Worm (Caenorhabditis elegans): ENCODE results near the gene M04B2.2.

Gene M04B2.2

DNA sequence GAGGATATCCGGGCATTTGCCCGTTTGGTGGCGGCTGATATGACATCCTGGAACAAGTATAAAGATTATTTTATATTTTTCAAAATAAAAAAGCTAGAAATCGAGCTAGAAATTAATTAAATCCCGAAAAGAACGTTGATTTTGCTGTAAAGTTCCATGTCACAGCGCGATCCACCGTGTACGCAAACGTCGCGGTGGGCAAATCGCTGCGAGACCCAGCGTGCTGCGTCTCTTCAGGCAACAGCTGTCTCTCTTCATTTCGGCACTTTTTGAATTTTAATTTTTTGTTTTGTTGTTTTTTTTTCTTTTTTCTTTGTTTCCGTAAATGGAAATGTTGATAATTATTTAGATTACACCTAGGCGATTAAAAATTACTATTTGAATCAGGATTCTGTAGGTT is 38.3 kb downstream of the M04B2.2 start, which contains the start of gene sec-24.1 (continued):
- TF ChIP-seq Y79H2A.3 (GFP tag; conservative IDR thresholded peaks at IDR 0.05) (no peak), ztf-6 (GFP tag; IDR thresholded peaks at IDR 0.05) (no peak), F55B11.4 (tag; optimal IDR thresholded peaks at IDR 0.05; ENCODE audit: borderline replicate concordance, insufficient read depth) (no peak), xnd-1 (tag; optimal IDR thresholded peaks at IDR 0.05) (no peak), F33H1.4 (GFP tag; IDR thresholded peaks at IDR 0.05) (peak; percentile 99), F37B4.10 (GFP tag; IDR thresholded peaks at IDR 0.05) (no peak)

ce11 chrIV:11568249-11568940 is 40.5 kb downstream of the M04B2.2 start:
- TF ChIP-seq rpc-1 (optimal IDR thresholded peaks at IDR 0.05) (no peak), rpc-1 (tag; optimal IDR thresholded peaks at IDR 0.05) (no peak), cebp-1 (GFP tag; IDR thresholded peaks at IDR 0.05) (no peak), cebp-1 (tag; optimal IDR thresholded peaks at IDR 0.05) (peak; percentile 4), madf-3 (GFP tag; IDR thresholded peaks at IDR 0.05) (peak; percentile 52; the same call in 1 of the 2 replicates)

DNA sequence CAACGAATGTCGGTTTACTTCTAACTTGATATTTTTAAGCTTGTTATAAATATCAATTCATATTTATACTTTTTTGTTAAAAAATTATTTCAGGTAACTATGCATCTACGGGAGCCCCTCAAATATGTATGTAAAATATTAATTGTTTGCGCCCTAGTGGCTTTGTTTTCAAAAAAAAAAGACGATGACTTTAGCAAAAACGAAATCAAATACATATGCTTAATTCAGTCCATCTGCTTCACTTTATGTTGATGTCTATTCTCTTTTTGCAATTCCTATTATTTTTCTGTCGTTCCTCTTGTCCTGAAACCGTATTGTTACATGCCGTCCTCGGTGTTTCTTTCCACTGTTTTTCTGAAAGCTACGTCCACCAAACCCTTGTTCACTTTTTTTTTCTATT is 41.9 kb downstream of the M04B2.2 start:
- TF ChIP-seq dox-1 (GFP tag; IDR thresholded peaks at IDR 0.05), result no peak
- no peak for TF ChIP-seq dpff-1 (tag; optimal IDR thresholded peaks at IDR 0.05)
- TF ChIP-seq ama-1 (optimal IDR thresholded peaks at IDR 0.05), result no peak
- no peak for TF ChIP-seq ama-1 (GFP tag; optimal IDR thresholded peaks at IDR 0.05)

- TF ChIP-seq nhr-90 (tag; optimal IDR thresholded peaks at IDR 0.05), result no peak
- TF ChIP-seq nhr-179 (tag; optimal IDR thresholded peaks at IDR 0.05), result no peak
- TF ChIP-seq Y53F4B.3 (GFP tag; IDR thresholded peaks at IDR 0.05), result no peak
- TF ChIP-seq lin-35 (GFP tag; optimal IDR thresholded peaks at IDR 0.05), result no peak
- no peak for TF ChIP-seq B0035.1 (tag; optimal IDR thresholded peaks at IDR 0.05)
- no peak for TF ChIP-seq lin-40 (tag; optimal IDR thresholded peaks at IDR 0.05)
- no peak for TF ChIP-seq ceh-79 (tag; optimal IDR thresholded peaks at IDR 0.05)
- no peak for TF ChIP-seq nfya-1 (tag; optimal IDR thresholded peaks at IDR 0.05; ENCODE audit: borderline replicate concordance, insufficient read depth)
- no peak for TF ChIP-seq ztf-28 (GFP tag; IDR thresholded peaks at IDR 0.05)
- TF ChIP-seq cebp-2 (GFP tag; IDR thresholded peaks at IDR 0.05), result no peak
- no peak for TF ChIP-seq lin-26 (GFP tag; IDR thresholded peaks at IDR 0.05)
- no peak for TF ChIP-seq Y56A3A.18 (GFP tag; IDR thresholded peaks at IDR 0.05)
- TF ChIP-seq F57C9.4 (tag; optimal IDR thresholded peaks at IDR 0.05), result no peak
- TF ChIP-seq dpff-1 (tag; optimal IDR thresholded peaks at IDR 0.05), result no peak
- TF ChIP-seq attf-3 (GFP tag; conservative IDR thresholded peaks at IDR 0.05), result no peak
- TF ChIP-seq athp-1 (tag; optimal IDR thresholded peaks at IDR 0.05), result no peak
Observed at ce11 chrIV:11570200-11570599, 42.3 kb downstream of the M04B2.2 start, which contains the start of gene srgp-1. srgp-1 (plus strand) TSS chrIV:11570500.

- TF ChIP-seq somi-1 (GFP tag; optimal IDR thresholded peaks at IDR 0.05) (peak; percentile 2), ztf-22 (GFP tag; optimal IDR thresholded peaks at IDR 0.05) (no peak), ekl-4 (GFP tag; IDR thresholded peaks at IDR 0.05) (peak; percentile 18; the same call in 1 of the 2 replicates), fkh-3 (tag; optimal IDR thresholded peaks at IDR 0.05) (no peak), F55B11.4 (tag; optimal IDR thresholded peaks at IDR 0.05; ENCODE audit: borderline replicate concordance, insufficient read depth) (no peak), ztf-25 (GFP tag; IDR thresholded peaks at IDR 0.05) (no peak), athp-1 (tag; optimal IDR thresholded peaks at IDR 0.05) (no peak), mxl-1 (tag; optimal IDR thresholded peaks at IDR 0.05) (no peak), B0035.1 (tag; optimal IDR thresholded peaks at IDR 0.05) (no peak), B0019.2 (GFP tag; conservative IDR thresholded peaks at IDR 0.05) (no peak), ceh-27 (GFP tag; optimal IDR thresholded peaks at IDR 0.05) (no peak), Y56A3A.18 (GFP tag; IDR thresholded peaks at IDR 0.05) (no peak), D2030.7 (GFP tag; IDR thresholded peaks at IDR 0.05) (no peak), zfh-2 (GFP tag; conservative IDR thresholded peaks at IDR 0.05) (0 out of 2 replicates have a peak, but pooled peaks have one; percentile 4), ceh-58 (GFP tag; IDR thresholded peaks at IDR 0.05) (no peak), xnd-1 (tag; optimal IDR thresholded peaks at IDR 0.05) (no peak)
Observed at ce11 chrIV:11571374-11571839, 43.6 kb downstream of the M04B2.2 start.

Measured in whole organism, young adult.